Fruit fly (Drosophila melanogaster): ENCODE results near the gene pll.

The pll gene

dm6 chr3R:27281022-27281810 is 28.2 kb upstream of the pll start (continued):
- TF ChIP-seq tna (GFP tag; IDR thresholded peaks at IDR 0.05; ENCODE audit: partially characterized antibody) (peak; percentile 63; the same call in 1 of the 2 replicates), Lpt (GFP tag; optimal IDR thresholded peaks at IDR 0.05) (no peak), chinmo (GFP tag; IDR thresholded peaks at IDR 0.05; ENCODE audit: partially characterized antibody) (peak; percentile 88; the same call in 3 of the 4 replicates), dm (GFP tag; optimal IDR thresholded peaks at IDR 0.05) (peak; percentile 88), CG1647 (GFP tag; optimal IDR thresholded peaks at IDR 0.05) (peak; percentile 93), Dbx (GFP tag; IDR thresholded peaks at IDR 0.05) (peak; percentile 97), CG8089 (GFP tag; optimal IDR thresholded peaks at IDR 0.05) (peak; percentile 91), tap (tag; optimal IDR thresholded peaks at IDR 0.05) (peak; percentile 86), CG15479 (GFP tag; optimal IDR thresholded peaks at IDR 0.05) (no peak), gfzf (GFP tag; optimal IDR thresholded peaks at IDR 0.05) (no peak), sima (GFP tag; optimal IDR thresholded peaks at IDR 0.05) (peak; percentile 64), YL-1 (GFP tag; optimal IDR thresholded peaks at IDR 0.05) (peak; percentile 89), CG12744 (GFP tag; optimal IDR thresholded peaks at IDR 0.05) (peak; percentile 90), Neu2 (GFP tag; optimal IDR thresholded peaks at IDR 0.05; ENCODE audit: borderline replicate concordance) (peak; percentile 58), exex (tag; optimal IDR thresholded peaks at IDR 0.05) (peak; percentile 86), CG13296 (GFP tag; optimal IDR thresholded peaks at IDR 0.05) (peak; percentile 90), CG12391 (tag; optimal IDR thresholded peaks at IDR 0.05) (peak; percentile 94), Awh (GFP tag; IDR thresholded peaks at IDR 0.05) (peak; percentile 96), CG18476 (GFP tag; optimal IDR thresholded peaks at IDR 0.05) (peak; percentile 83), B-H2 (GFP tag; optimal IDR thresholded peaks at IDR 0.05) (peak; percentile 73), NC2α (GFP tag; optimal IDR thresholded peaks at IDR 0.05) (peak; percentile 82), eve (GFP tag; optimal IDR thresholded peaks at IDR 0.05) (no peak), salm (tag; optimal IDR thresholded peaks at IDR 0.05) (peak; percentile 89), grn (GFP tag; optimal IDR thresholded peaks at IDR 0.05) (peak; percentile 76), CG11456 (GFP tag; IDR thresholded peaks at IDR 0.05) (peak; percentile 96), CG6854 (GFP tag; optimal IDR thresholded peaks at IDR 0.05) (peak; percentile 90), CG2120 (GFP tag; optimal IDR thresholded peaks at IDR 0.05) (peak; percentile 98), dmrt99B (tag; optimal IDR thresholded peaks at IDR 0.05) (peak; percentile 97), sob (GFP tag; IDR thresholded peaks at IDR 0.05) (peak; percentile 94), lbe (GFP tag; optimal IDR thresholded peaks at IDR 0.05) (peak; percentile 89), luna (GFP tag; optimal IDR thresholded peaks at IDR 0.05) (peak; percentile 89), croc (GFP tag; conservative IDR thresholded peaks at IDR 0.05) (peak; percentile 89), CG8924 (tag; optimal IDR thresholded peaks at IDR 0.05) (peak; percentile 93), Doc2 (GFP tag; IDR thresholded peaks at IDR 0.05) (peak; percentile 81), CG10209 (GFP tag; optimal IDR thresholded peaks at IDR 0.05) (peak; percentile 96), bowl (GFP tag; IDR thresholded peaks at IDR 0.05) (peak; percentile 94), fd96Cb (tag; optimal IDR thresholded peaks at IDR 0.05) (peak; percentile 95), lab (GFP tag; optimal IDR thresholded peaks at IDR 0.05) (peak; percentile 98), Hr39 (optimal IDR thresholded peaks at IDR 0.05) (no peak), CG3995 (GFP tag; optimal IDR thresholded peaks at IDR 0.05) (peak; percentile 75), Nf-YB (GFP tag; optimal IDR thresholded peaks at IDR 0.05) (peak; percentile 81), Poxn (GFP tag; IDR thresholded peaks at IDR 0.05) (peak; percentile 88), CG15073 (GFP tag; optimal IDR thresholded peaks at IDR 0.05) (peak; percentile 77), Nf-YC (tag; optimal IDR thresholded peaks at IDR 0.05) (peak; percentile 61), gsb-n (tag; optimal IDR thresholded peaks at IDR 0.05) (peak; percentile 92), abd-A (tag; optimal IDR thresholded peaks at IDR 0.05) (peak; percentile 88), CG4404 (GFP tag; IDR thresholded peaks at IDR 0.05) (peak; percentile 85), da (GFP tag; optimal IDR thresholded peaks at IDR 0.05) (peak; percentile 77), prd (optimal IDR thresholded peaks at IDR 0.05) (no peak), prd (GFP tag; IDR thresholded peaks at IDR 0.05) (peak; percentile 97)

All from whole organism, embryonic.